Fruit fly (Drosophila melanogaster) whole organism, embryonic: ENCODE results near the gene CG13258.

Source experiments
- Ada2b ChIP-seq: fragments of 200-800 bp; sonication (Bioruptor generic); IDR thresholded peaks from 2 replicates; pipeline ENCODE4 v1.3.6; 2022; ENCODE audit warnings: missing biosample characterization, missing genetic modification characterization
- B-H1 ChIP-seq: fragments of 200-800 bp; sonication (Bioruptor generic); IDR thresholded peaks from 3 replicates; pipeline ENCODE4 v1.3.6; 2022; ENCODE audit warnings: missing biosample characterization, missing genetic modification characterization
- Bteb2 ChIP-seq: fragments of 200-800 bp; sonication (Bioruptor generic); optimal IDR thresholded peaks from 2 replicates; lab custom pipeline; 2016; ENCODE audit warnings: missing biosample characterization, missing genetic modification characterization
- CG1024 ChIP-seq: fragments of 200-800 bp; sonication (Bioruptor generic); IDR thresholded peaks from 2 replicates; pipeline ENCODE4 v1.3.6; 2022; ENCODE audit warnings: missing biosample characterization, missing genetic modification characterization
- CG10654 ChIP-seq: fragments of 200-800 bp; sonication (Bioruptor generic); optimal IDR thresholded peaks from 2 replicates; lab custom pipeline; 2016; ENCODE audit warnings: missing biosample characterization, missing genetic modification characterization
- CG12391 ChIP-seq: fragments of 200-800 bp; sonication (Bioruptor generic); optimal IDR thresholded peaks from 3 replicates; lab custom pipeline; 2018; ENCODE audit warnings: missing biosample characterization, mild to moderate bottlenecking, missing genetic modification characterization, moderate library complexity
- CG13775 ChIP-seq: fragments of 200-800 bp; sonication (Bioruptor generic); optimal IDR thresholded peaks from 3 replicates; lab custom pipeline; 2017; ENCODE audit warnings: missing biosample characterization, mild to moderate bottlenecking, missing genetic modification characterization
- CG13894 ChIP-seq: fragments of 200-800 bp; sonication (Bioruptor generic); optimal IDR thresholded peaks from 3 replicates; lab custom pipeline; 2018; ENCODE audit warnings: missing biosample characterization, mild to moderate bottlenecking, missing genetic modification characterization, moderate library complexity
- CG15514 ChIP-seq: fragments of 200-800 bp; sonication (Bioruptor generic); optimal IDR thresholded peaks from 3 replicates; lab custom pipeline; 2017; ENCODE audit warnings: missing biosample characterization, missing genetic modification characterization, mild to moderate bottlenecking, moderate library complexity, missing genetic modification reagents
- CG16779 ChIP-seq: fragments of 200-800 bp; sonication (Bioruptor generic); IDR thresholded peaks from 2 replicates; pipeline ENCODE4 v1.3.6; 2022; ENCODE audit warnings: missing biosample characterization, missing genetic modification characterization
- CG17612 ChIP-seq: fragments of 200-800 bp; sonication (Bioruptor generic); IDR thresholded peaks from 2 replicates; pipeline ENCODE4 v1.3.6; 2022; ENCODE audit warnings: missing biosample characterization, missing genetic modification characterization
- CG2129 ChIP-seq: fragments of 200-800 bp; sonication (Bioruptor generic); IDR thresholded peaks from 2 replicates; pipeline ENCODE4 v1.3.6; 2022; ENCODE audit warnings: missing biosample characterization, missing genetic modification characterization; ENCODE audit not compliant: partially characterized antibody
- CG2199 ChIP-seq: fragments of 200-800 bp; sonication (Bioruptor generic); IDR thresholded peaks from 3 replicates; pipeline ENCODE4 v1.3.6; 2022; ENCODE audit warnings: missing biosample characterization, missing genetic modification characterization
- CG34376 ChIP-seq: fragments of 200-800 bp; sonication (Bioruptor generic); optimal IDR thresholded peaks from 2 replicates; lab custom pipeline; 2018; ENCODE audit warnings: missing biosample characterization, mild to moderate bottlenecking, missing genetic modification characterization
- CG42726 ChIP-seq: fragments of 200-800 bp; sonication (Bioruptor generic); IDR thresholded peaks from 2 replicates; pipeline ENCODE4 v1.3.6; 2022; ENCODE audit warnings: missing biosample characterization, missing genetic modification characterization; ENCODE audit not compliant: partially characterized antibody
- CG43689 ChIP-seq: fragments of 200-800 bp; sonication (Bioruptor generic); IDR thresholded peaks from 2 replicates; pipeline ENCODE4 v1.3.6; 2022; ENCODE audit warnings: missing biosample characterization, missing genetic modification characterization
- CG4617 ChIP-seq: fragments of 200-800 bp; sonication (Bioruptor generic); optimal IDR thresholded peaks from 3 replicates; lab custom pipeline; 2016; ENCODE audit warnings: missing biosample characterization, missing genetic modification characterization, borderline replicate concordance
- CG6175 ChIP-seq: fragments of 200-800 bp; sonication (Bioruptor generic); IDR thresholded peaks from 3 replicates; pipeline ENCODE4 v1.3.6; 2022; ENCODE audit warnings: missing biosample characterization, missing genetic modification characterization
- CG9609 ChIP-seq: fragments of 200-800 bp; sonication (Bioruptor generic); optimal IDR thresholded peaks from 3 replicates; lab custom pipeline; 2016; ENCODE audit warnings: missing biosample characterization, missing genetic modification characterization
- CG9932 ChIP-seq: fragments of 200-800 bp; sonication (Bioruptor generic); IDR thresholded peaks from 2 replicates; pipeline ENCODE4 v1.3.6; 2022; ENCODE audit warnings: missing biosample characterization, missing genetic modification characterization
- CrebB ChIP-seq: fragments of 200-800 bp; sonication (Bioruptor generic); optimal IDR thresholded peaks from 3 replicates; lab custom pipeline; 2018; ENCODE audit warnings: missing biosample characterization, mild to moderate bottlenecking, missing genetic modification characterization
- Deaf1 ChIP-seq: fragments of 200-800 bp; optimal IDR thresholded peaks from 3 replicates; lab custom pipeline; 2019; ENCODE audit warnings: missing biosample characterization, mild to moderate bottlenecking, missing genetic modification characterization, moderate library complexity
- Doc2 ChIP-seq: fragments of 200-800 bp; sonication (Bioruptor generic); IDR thresholded peaks from 2 replicates; pipeline ENCODE4 v1.3.6; 2022; ENCODE audit warnings: missing biosample characterization, missing genetic modification characterization
- Drgx ChIP-seq: fragments of 200-800 bp; sonication (Bioruptor generic); IDR thresholded peaks from 2 replicates; pipeline ENCODE4 v1.3.6; 2022; ENCODE audit warnings: missing biosample characterization, missing genetic modification characterization
- Fer3 ChIP-seq: fragments of 200-800 bp; sonication (Bioruptor generic); optimal IDR thresholded peaks from 2 replicates; lab custom pipeline; 2018; ENCODE audit warnings: missing biosample characterization, mild to moderate bottlenecking, missing genetic modification characterization, moderate library complexity
- HLH3B ChIP-seq: fragments of 200-800 bp; sonication (Bioruptor generic); IDR thresholded peaks from 2 replicates; pipeline ENCODE4 v1.3.6; 2022; ENCODE audit warnings: missing biosample characterization, missing genetic modification characterization
- HmgD ChIP-seq: fragments of 200-800 bp; sonication (Bioruptor generic); optimal IDR thresholded peaks from 3 replicates; lab custom pipeline; 2016; ENCODE audit warnings: missing biosample characterization, missing genetic modification characterization
- Hr51 ChIP-seq, 2 experiments: fragments of 200-800 bp; sonication (Bioruptor generic); optimal IDR thresholded peaks; 2 replicates in 1 of 2; 3 replicates in 1 of 2; lab custom pipeline; 2016 to 2018; ENCODE audit warnings: missing biosample characterization in 2 of 2, missing genetic modification characterization in 2 of 2, mild to moderate bottlenecking in 1 of 2, moderate library complexity in 1 of 2
- Max ChIP-seq: fragments of 200-800 bp; sonication (Bioruptor generic); optimal IDR thresholded peaks from 2 replicates; lab custom pipeline; 2016; ENCODE audit warnings: missing biosample characterization, mild to moderate bottlenecking, missing genetic modification characterization
- Mes4 ChIP-seq: fragments of 200-800 bp; sonication (Bioruptor generic); optimal IDR thresholded peaks from 2 replicates; lab custom pipeline; 2016; ENCODE audit warnings: missing biosample characterization, missing genetic modification characterization
- NK7.1 ChIP-seq: fragments of 200-800 bp; sonication (Bioruptor generic); optimal IDR thresholded peaks from 3 replicates; lab custom pipeline; 2016; ENCODE audit warnings: missing biosample characterization, missing genetic modification characterization
- Oli ChIP-seq: fragments of 200-800 bp; sonication (Bioruptor generic); optimal IDR thresholded peaks from 2 replicates; lab custom pipeline; 2018; ENCODE audit warnings: missing biosample characterization, mild to moderate bottlenecking, missing genetic modification characterization, moderate library complexity
- Sry-β ChIP-seq: fragments of 200-800 bp; sonication (Bioruptor generic); optimal IDR thresholded peaks from 2 replicates; lab custom pipeline; 2018; ENCODE audit warnings: missing biosample characterization, mild to moderate bottlenecking, missing genetic modification characterization, moderate library complexity
- Trl ChIP-seq, 3 experiments: fragments of >200 bp in 2 of 3; fragments of 200-800 bp in 1 of 3; sonication (Bioruptor generic) in 1 of 3; optimal IDR thresholded peaks; 2 replicates in 1 of 3; 3 replicates in 2 of 3; lab custom pipeline; 2016 to 2017; ENCODE audit warnings: missing biosample characterization in 1 of 3, missing genetic modification characterization in 1 of 3
- dimm ChIP-seq: fragments of 200-800 bp; sonication (Bioruptor generic); IDR thresholded peaks from 2 replicates; pipeline ENCODE4 v1.3.6; 2022; ENCODE audit warnings: missing biosample characterization, missing genetic modification characterization
- fd102C ChIP-seq: fragments of 200-800 bp; sonication (Bioruptor generic); optimal IDR thresholded peaks from 2 replicates; lab custom pipeline; 2018; ENCODE audit warnings: missing biosample characterization, mild to moderate bottlenecking, missing genetic modification characterization, moderate library complexity
- ftz-f1 ChIP-seq: fragments of 200-800 bp; sonication (Bioruptor generic); optimal IDR thresholded peaks from 2 replicates; lab custom pipeline; 2016; ENCODE audit warnings: missing biosample characterization, missing genetic modification characterization
- fu2 ChIP-seq: fragments of 200-800 bp; sonication (Bioruptor generic); optimal IDR thresholded peaks from 2 replicates; lab custom pipeline; 2016; ENCODE audit warnings: missing biosample characterization, missing genetic modification characterization
- gcm2 ChIP-seq: fragments of 200-800 bp; sonication (Bioruptor generic); optimal IDR thresholded peaks from 2 replicates; lab custom pipeline; 2016; ENCODE audit warnings: missing biosample characterization, missing genetic modification characterization
- ind ChIP-seq: fragments of 200-800 bp; sonication (Bioruptor generic); optimal IDR thresholded peaks from 3 replicates; lab custom pipeline; 2016; ENCODE audit warnings: missing biosample characterization, missing genetic modification characterization
- ken ChIP-seq: fragments of 200-800 bp; sonication (Bioruptor generic); IDR thresholded peaks from 3 replicates; pipeline ENCODE4 v1.3.6; 2022; ENCODE audit warnings: missing biosample characterization, missing genetic modification characterization
- lola ChIP-seq, 3 experiments: fragments of >200 bp in 2 of 3; fragments of 200-800 bp in 1 of 3; sonication (Bioruptor generic) in 1 of 3; optimal IDR thresholded peaks; 2 replicates each; lab custom pipeline; 2017 to 2019; ENCODE audit warnings: missing biosample characterization in 3 of 3, missing genetic modification characterization in 3 of 3, mild to moderate bottlenecking in 1 of 3, moderate library complexity in 1 of 3
- p53 ChIP-seq: fragments of 200-800 bp; sonication (Bioruptor generic); optimal IDR thresholded peaks from 2 replicates; lab custom pipeline; 2016; ENCODE audit warnings: missing biosample characterization, missing genetic modification characterization
- pan ChIP-seq, 4 experiments: fragments of >200 bp in 3 of 4; fragments of 200-800 bp in 1 of 4; sonication (Bioruptor generic) in 1 of 4; optimal IDR thresholded peaks in 3 of 4; IDR thresholded peaks in 1 of 4; 2 replicates each; pipeline versions ENCODE4 v1.3.6 to Lab custom; 2017 to 2022; ENCODE audit warnings: missing biosample characterization in 2 of 4, missing genetic modification characterization in 2 of 4, mixed read lengths in 1 of 4
- slou ChIP-seq: fragments of 200-800 bp; sonication (Bioruptor generic); optimal IDR thresholded peaks from 3 replicates; lab custom pipeline; 2016; ENCODE audit warnings: missing biosample characterization, missing genetic modification characterization
- sr ChIP-seq: fragments of 200-800 bp; sonication (Bioruptor generic); IDR thresholded peaks from 3 replicates; pipeline ENCODE4 v1.3.6; 2022; ENCODE audit warnings: missing biosample characterization, missing genetic modification characterization
- trh ChIP-seq: fragments of 200-800 bp; sonication (Bioruptor generic); optimal IDR thresholded peaks from 2 replicates; lab custom pipeline; 2016; ENCODE audit warnings: missing biosample characterization, missing genetic modification characterization
- yki ChIP-seq: fragments of >200 bp; optimal IDR thresholded peaks from 3 replicates; lab custom pipeline; 2018
- z ChIP-seq: fragments of 200-800 bp; sonication (Bioruptor generic); IDR thresholded peaks from 3 replicates; pipeline ENCODE4 v1.3.6; 2022; ENCODE audit warnings: missing biosample characterization, missing genetic modification characterization

The CG13258 gene

DNA sequence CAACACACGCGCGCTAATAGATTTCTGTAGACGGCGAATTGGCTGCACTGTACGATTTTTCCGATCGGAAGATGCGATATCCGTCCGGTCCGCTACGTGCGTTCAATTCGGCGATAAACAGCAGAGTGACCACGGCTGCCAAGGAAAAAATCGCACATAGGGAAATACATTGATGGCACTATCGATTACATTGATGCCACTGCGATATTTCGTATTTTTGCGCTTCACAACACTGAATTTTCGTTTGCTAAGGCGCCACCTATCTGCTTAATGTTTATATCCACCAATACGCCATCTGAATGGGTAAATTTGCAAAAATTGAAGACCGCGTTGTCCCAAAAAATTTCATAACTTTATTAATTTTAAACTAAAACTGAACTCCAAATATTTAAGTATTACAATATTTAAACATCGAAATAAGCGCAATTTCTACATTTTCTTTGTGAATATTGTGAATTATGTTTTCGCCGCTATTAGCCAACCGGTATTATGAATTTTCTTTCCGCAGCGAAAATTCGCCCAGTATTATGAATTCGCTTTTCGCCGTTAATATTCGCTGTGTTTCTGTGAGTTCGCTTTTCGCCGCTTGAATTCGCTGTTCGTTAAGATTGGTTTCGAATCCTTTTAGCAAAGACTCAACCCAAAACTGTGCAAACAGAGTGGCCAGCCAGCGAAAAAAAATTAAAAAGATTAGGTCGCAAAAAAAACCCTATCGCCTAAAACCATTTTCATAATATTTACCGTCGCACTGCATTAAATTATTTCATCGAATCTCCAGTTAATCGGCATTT lies 5.0 kb downstream of the CG13258 start, which contains the start of the genes crp and pkaap:
Gene crp, minus strand, starts transcription at position 129 of the 791 bp plus-strand sequence.
Gene pkaap, plus strand, starts transcription at position 689 of the 791 bp plus-strand sequence.
- TF ChIP-seq Trl (optimal IDR thresholded peaks at IDR 0.05; lab: Kevin White, UChicago) (no peak), Trl (GFP tag; optimal IDR thresholded peaks at IDR 0.05; lab: Kevin White, UChicago) (peak; percentile 94), CG15514 (GFP tag; lab: Kevin White, UChicago) (peak; percentile 73), CG2199 (GFP tag; lab: Robert Waterston, UW) (no peak), Max (GFP tag; lab: Kevin White, UChicago) (peak; percentile 86), yki (lab: Kevin White, UChicago) (no peak), ind (GFP tag; lab: Kevin White, UChicago) (peak; percentile 83), fu2 (GFP tag; lab: Kevin White, UChicago) (peak; percentile 77), z (GFP tag; lab: Robert Waterston, UW) (no peak), B-H1 (no peak), lola (GFP tag; optimal IDR thresholded peaks at IDR 0.05; lab: Kevin White, UChicago) (peak in 1 of 3 experiments; percentile 14), CG1024 (GFP tag; lab: Robert Waterston, UW) (no peak), ftz-f1 (GFP tag; lab: Kevin White, UChicago) (peak; percentile 60), CrebB (tag; lab: Kevin White, UChicago) (peak; percentile 84), Fer3 (peak; percentile 75), CG34376 (GFP tag; lab: Kevin White, UChicago) (peak; percentile 52), CG17612 (no peak), pan (optimal IDR thresholded peaks at IDR 0.05; lab: Kevin White, UChicago) (no peak), pan (GFP tag; optimal IDR thresholded peaks at IDR 0.05 in 1 of 2, IDR thresholded peaks at IDR 0.05 in 1 of 2) (no peak), Drgx (GFP tag; lab: Robert Waterston, UW) (no peak), CG13894 (tag; lab: Kevin White, UChicago) (peak; percentile 89), ken (GFP tag; lab: Robert Waterston, UW) (no peak), Deaf1 (tag; lab: Kevin White, UChicago) (peak; percentile 47), CG43689 (GFP tag; lab: Robert Waterston, UW) (no peak), CG6175 (GFP tag; lab: Robert Waterston, UW) (no peak), trh (peak; percentile 57), CG9932 (no peak), NK7.1 (GFP tag; lab: Kevin White, UChicago) (peak; percentile 65), Sry-β (GFP tag; lab: Kevin White, UChicago) (peak; percentile 27), p53 (no peak), CG4617 (GFP tag; lab: Kevin White, UChicago) (peak; percentile 98), HLH3B (GFP tag; lab: Robert Waterston, UW) (no peak), CG13775 (GFP tag; lab: Kevin White, UChicago) (peak; percentile 58), dimm (GFP tag; lab: Robert Waterston, UW) (no peak), CG2129 (GFP tag; lab: Robert Waterston, UW) (no peak), fd102C (peak; percentile 11), Mes4 (GFP tag; lab: Kevin White, UChicago) (peak; percentile 72), gcm2 (GFP tag; lab: Kevin White, UChicago) (peak; percentile 78), sr (GFP tag; lab: Robert Waterston, UW) (no peak), CG10654 (GFP tag; lab: Kevin White, UChicago) (peak; percentile 82), Hr51 (GFP tag; optimal IDR thresholded peaks at IDR 0.05; lab: Kevin White, UChicago) (peak in 1 of 2 experiments; percentile 88), Oli (no peak), HmgD (peak; percentile 85), Doc2 (GFP tag; lab: Robert Waterston, UW) (no peak), CG42726 (no peak), CG16779 (GFP tag; lab: Robert Waterston, UW) (no peak), CG9609 (GFP tag; lab: Kevin White, UChicago) (peak; percentile 75), CG12391 (tag; lab: Kevin White, UChicago) (peak; percentile 70), Ada2b (GFP tag; lab: Robert Waterston, UW) (no peak), Bteb2 (GFP tag; lab: Kevin White, UChicago) (peak; percentile 72), slou (GFP tag; lab: Kevin White, UChicago) (peak; percentile 86)
